Worm (Caenorhabditis elegans) whole organism, L4 larva: ENCODE measurements around the gene T22B7.3.

Experiments
- ama-1 ChIP-seq: fragments of 150-350 bp; optimal IDR thresholded peaks from 2 replicates; lab custom pipeline; 2014; ENCODE audit warnings: inconsistent platforms, mixed read lengths
- nhr-25 ChIP-seq: sonication (generic microtip); optimal IDR thresholded peaks from 2 replicates; lab custom pipeline; 2017; ENCODE audit warnings: missing genetic modification characterization, mild to moderate bottlenecking, missing compliant biosample characterization, antibody characterized with exemption, moderate library complexity, borderline replicate concordance; ENCODE audit not compliant: insufficient read depth
- skn-1 ChIP-seq: fragments of 150-350 bp; optimal IDR thresholded peaks from 2 replicates; lab custom pipeline; 2014; ENCODE audit warnings: missing biosample characterization, missing genetic modification characterization
- ztf-7 ChIP-seq: fragments of 150-350 bp; optimal IDR thresholded peaks from 2 replicates; lab custom pipeline; 2014; ENCODE audit warnings: missing biosample characterization, missing genetic modification characterization

- TF ChIP-seq skn-1 (tag; lab: Kevin White, UChicago) (no peak), nhr-25 (tag; lab: Kevin White, UChicago) (no peak), ama-1 (lab: Kevin White, UChicago) (no peak), ztf-7 (tag; lab: Kevin White, UChicago) (no peak)
These were observed 43.8 kb upstream of the T22B7.3 start, which contains the start of gene F14D12.1 for ce11 chrX:5603338-5603816.
